Fruit fly (Drosophila melanogaster): ENCODE data around the gene CG5515.

CG5515 gene

dm6 chr3R:24144542-24144941 lies 44.2 kb downstream of the CG5515 start (continued):
- no peak for TF ChIP-seq fkh (GFP tag; optimal IDR thresholded peaks at IDR 0.05)
- TF ChIP-seq spab (GFP tag; optimal IDR thresholded peaks at IDR 0.05) = peak; percentile 70
- peak; percentile 76 for TF ChIP-seq CG3032 (tag; optimal IDR thresholded peaks at IDR 0.05)
- TF ChIP-seq CG11902 (GFP tag; optimal IDR thresholded peaks at IDR 0.05) = no peak
- TF ChIP-seq Hr4 (GFP tag; optimal IDR thresholded peaks at IDR 0.05) = peak; percentile 82
- peak; percentile 69 for TF ChIP-seq pdm3 (GFP tag; optimal IDR thresholded peaks at IDR 0.05)
- no peak for TF ChIP-seq Hr38 (GFP tag; optimal IDR thresholded peaks at IDR 0.05)
- TF ChIP-seq lz (GFP tag; optimal IDR thresholded peaks at IDR 0.05) = peak; percentile 63
- TF ChIP-seq CG9139 (GFP tag; optimal IDR thresholded peaks at IDR 0.05) = peak; percentile 7
- peak; percentile 68 for TF ChIP-seq achi (GFP tag; optimal IDR thresholded peaks at IDR 0.05)
- peak; percentile 45 for TF ChIP-seq Sox102F (GFP tag; optimal IDR thresholded peaks at IDR 0.05)
- no peak for TF ChIP-seq fd85E (GFP tag; optimal IDR thresholded peaks at IDR 0.05)
- TF ChIP-seq CG6854 (GFP tag; optimal IDR thresholded peaks at IDR 0.05) = no peak
- peak; percentile 80 for TF ChIP-seq CG6808 (GFP tag; optimal IDR thresholded peaks at IDR 0.05)
- peak; percentile 68 for TF ChIP-seq OdsH (GFP tag; optimal IDR thresholded peaks at IDR 0.05)
- peak; percentile 50 for TF ChIP-seq vri (GFP tag; optimal IDR thresholded peaks at IDR 0.05)
- peak; percentile 57 for TF ChIP-seq Gug (GFP tag; IDR thresholded peaks at IDR 0.05)
- TF ChIP-seq Eip75B (GFP tag; optimal IDR thresholded peaks at IDR 0.05) = peak; percentile 78
- TF ChIP-seq CG32006 (GFP tag; optimal IDR thresholded peaks at IDR 0.05) = peak; percentile 89
- peak; percentile 75 for TF ChIP-seq CG15336 (GFP tag; IDR thresholded peaks at IDR 0.05)
- TF ChIP-seq Ets21C (GFP tag; optimal IDR thresholded peaks at IDR 0.05) = peak; percentile 11
- no peak for TF ChIP-seq CG11294 (GFP tag; IDR thresholded peaks at IDR 0.05)
- peak; percentile 80 for TF ChIP-seq svp (GFP tag)
- TF ChIP-seq CG6163 (GFP tag; IDR thresholded peaks at IDR 0.05) = peak; percentile 56; the same call in 2 of the 3 replicates
- TF ChIP-seq CG8319 (GFP tag; optimal IDR thresholded peaks at IDR 0.05) = no peak
- TF ChIP-seq CG6792 (GFP tag; optimal IDR thresholded peaks at IDR 0.05) = peak; percentile 31
- peak; percentile 77 for TF ChIP-seq CG3919 (GFP tag; optimal IDR thresholded peaks at IDR 0.05)
- TF ChIP-seq CG4318 (GFP tag; optimal IDR thresholded peaks at IDR 0.05) = peak; percentile 81
- peak; percentile 3 for TF ChIP-seq CG34406 (GFP tag; optimal IDR thresholded peaks at IDR 0.05)
- TF ChIP-seq CG31627 (GFP tag; optimal IDR thresholded peaks at IDR 0.05) = peak; percentile 44
- peak; percentile 76 for TF ChIP-seq CG10669 (GFP tag; optimal IDR thresholded peaks at IDR 0.05)

- TF ChIP-seq cyc (GFP tag; optimal IDR thresholded peaks at IDR 0.05) (peak; percentile 20), CG6163 (GFP tag; IDR thresholded peaks at IDR 0.05) (0 out of 3 replicates have a peak, but pooled peaks have one; percentile 22), Sox14 (GFP tag; optimal IDR thresholded peaks at IDR 0.05) (peak; percentile 68), lz (GFP tag; optimal IDR thresholded peaks at IDR 0.05) (peak; percentile 51), CG10669 (GFP tag; optimal IDR thresholded peaks at IDR 0.05) (peak; percentile 46), salr (GFP tag; optimal IDR thresholded peaks at IDR 0.05) (peak in 1 of 2 experiments; percentile 75), spab (GFP tag; optimal IDR thresholded peaks at IDR 0.05) (peak; percentile 67), CG11294 (GFP tag; IDR thresholded peaks at IDR 0.05) (no peak), ss (GFP tag; optimal IDR thresholded peaks at IDR 0.05) (peak; percentile 36 to 52), CG3032 (tag; optimal IDR thresholded peaks at IDR 0.05) (peak; percentile 69), CG1621 (tag; optimal IDR thresholded peaks at IDR 0.05) (no peak), CG11762 (GFP tag; optimal IDR thresholded peaks at IDR 0.05; ENCODE audit: insufficient read depth) (peak; percentile 22), Hr39 (GFP tag; optimal IDR thresholded peaks at IDR 0.05) (peak; percentile 41), CG31627 (GFP tag; optimal IDR thresholded peaks at IDR 0.05) (peak; percentile 45), CG34406 (GFP tag; optimal IDR thresholded peaks at IDR 0.05) (peak; percentile 10), svp (GFP tag) (peak; percentile 79), Ets96B (tag; optimal IDR thresholded peaks at IDR 0.05) (peak; percentile 58), Gug (GFP tag; IDR thresholded peaks at IDR 0.05) (no peak), Blimp-1 (GFP tag; optimal IDR thresholded peaks at IDR 0.05) (no peak), CG8319 (GFP tag; optimal IDR thresholded peaks at IDR 0.05) (no peak), CG7368 (GFP tag; optimal IDR thresholded peaks at IDR 0.05) (peak; percentile 44), CG6276 (GFP tag; optimal IDR thresholded peaks at IDR 0.05) (peak; percentile 60), CG6808 (GFP tag; optimal IDR thresholded peaks at IDR 0.05) (peak; percentile 68), eg (GFP tag; IDR thresholded peaks at IDR 0.05) (0 out of 3 replicates have a peak, but pooled peaks have one; percentile 8), CG3919 (GFP tag; optimal IDR thresholded peaks at IDR 0.05) (peak; percentile 60), Smox (GFP tag; optimal IDR thresholded peaks at IDR 0.05) (peak; percentile 34), Ets21C (GFP tag; optimal IDR thresholded peaks at IDR 0.05) (no peak), achi (GFP tag; optimal IDR thresholded peaks at IDR 0.05) (peak; percentile 50), CG11902 (GFP tag; optimal IDR thresholded peaks at IDR 0.05) (no peak), Met (GFP tag; optimal IDR thresholded peaks at IDR 0.05) (peak; percentile 43), acj6 (GFP tag; optimal IDR thresholded peaks at IDR 0.05) (peak; percentile 58), Sox102F (GFP tag; optimal IDR thresholded peaks at IDR 0.05) (no peak), CG16779 (tag; optimal IDR thresholded peaks at IDR 0.05) (no peak), CG4318 (GFP tag; optimal IDR thresholded peaks at IDR 0.05) (peak; percentile 53), CG9139 (GFP tag; optimal IDR thresholded peaks at IDR 0.05) (peak; percentile 29), Eip75B (GFP tag; optimal IDR thresholded peaks at IDR 0.05) (peak; percentile 56), Hr4 (GFP tag; optimal IDR thresholded peaks at IDR 0.05) (peak; percentile 71)
These were observed 44.9 kb downstream of the CG5515 start for dm6 chr3R:24143779-24144178.
